Worm (Caenorhabditis elegans) whole organism, L2 larva: ENCODE measurements around the gene str-93.

Experiments used
- C34F6.9 ChIP-seq: fragments of 150-350 bp; optimal IDR thresholded peaks from 2 replicates; lab custom pipeline; 2014; ENCODE audit warnings: missing biosample characterization, missing genetic modification characterization
- F13H6.1 ChIP-seq: sonication (generic microtip); optimal IDR thresholded peaks from 2 replicates; lab custom pipeline; 2016; ENCODE audit warnings: missing genetic modification characterization, missing compliant biosample characterization
- ZK546.5 ChIP-seq: sonication (generic microtip); optimal IDR thresholded peaks from 2 replicates; lab custom pipeline; 2017; ENCODE audit warnings: missing biosample characterization, missing genetic modification characterization
- alr-1 ChIP-seq: fragments of 150-350 bp; optimal IDR thresholded peaks from 2 replicates; lab custom pipeline; 2014; ENCODE audit warnings: missing biosample characterization, missing genetic modification characterization
- aly-2 ChIP-seq: fragments of 150-350 bp; optimal IDR thresholded peaks from 2 replicates; lab custom pipeline; 2014; ENCODE audit warnings: missing biosample characterization, missing genetic modification characterization
- ama-1 ChIP-seq: fragments of 150-350 bp; optimal IDR thresholded peaks from 2 replicates; lab custom pipeline; 2018; ENCODE audit warnings: inconsistent platforms
- ceh-16 ChIP-seq: fragments of 150-350 bp; optimal IDR thresholded peaks from 2 replicates; lab custom pipeline; 2014; ENCODE audit warnings: missing biosample characterization, missing genetic modification characterization
- ceh-82 ChIP-seq: fragments of 150-350 bp; optimal IDR thresholded peaks from 2 replicates; lab custom pipeline; 2014; ENCODE audit warnings: missing biosample characterization, missing genetic modification characterization
- crh-2 ChIP-seq: sonication (generic microtip); optimal IDR thresholded peaks from 2 replicates; lab custom pipeline; 2017; ENCODE audit warnings: missing biosample characterization, missing genetic modification characterization
- dmd-4 ChIP-seq: sonication (generic microtip); optimal IDR thresholded peaks from 2 replicates; lab custom pipeline; 2017; ENCODE audit warnings: missing biosample characterization, missing genetic modification characterization
- elt-1 ChIP-seq: fragments of 150-350 bp; optimal IDR thresholded peaks from 2 replicates; lab custom pipeline; 2014; ENCODE audit warnings: missing biosample characterization, missing genetic modification characterization
- elt-3 ChIP-seq: sonication (generic microtip); optimal IDR thresholded peaks from 2 replicates; lab custom pipeline; 2017; ENCODE audit warnings: missing biosample characterization, missing genetic modification characterization
- lin-13 ChIP-seq: fragments of 150-350 bp; optimal IDR thresholded peaks from 2 replicates; lab custom pipeline; 2014; ENCODE audit warnings: missing biosample characterization, missing genetic modification reagents, missing genetic modification characterization
- lin-39 ChIP-seq: fragments of 150-350 bp; optimal IDR thresholded peaks from 2 replicates; lab custom pipeline; 2014; ENCODE audit warnings: missing biosample characterization, missing genetic modification reagents, missing genetic modification characterization
- lsy-2 ChIP-seq, 2 experiments: fragments of 150-350 bp in 1 of 2; sonication (generic microtip) in 1 of 2; optimal IDR thresholded peaks; 2 replicates each; lab custom pipeline; 2014 to 2017; ENCODE audit warnings: missing biosample characterization in 2 of 2, missing genetic modification characterization in 2 of 2
- mab-5 ChIP-seq: fragments of 150-350 bp; optimal IDR thresholded peaks from 2 replicates; lab custom pipeline; 2014; ENCODE audit warnings: missing biosample characterization, missing genetic modification characterization
- mbf-1 ChIP-seq: sonication (generic microtip); optimal IDR thresholded peaks from 2 replicates; lab custom pipeline; 2017; ENCODE audit warnings: missing biosample characterization, missing genetic modification characterization
- mdl-1 ChIP-seq, 2 experiments: fragments of 150-350 bp in 1 of 2; sonication (generic microtip) in 1 of 2; optimal IDR thresholded peaks; 2 replicates each; lab custom pipeline; 2017; ENCODE audit warnings: missing biosample characterization in 2 of 2, missing genetic modification characterization in 2 of 2
- nhr-10 ChIP-seq: sonication (generic microtip); optimal IDR thresholded peaks from 2 replicates; lab custom pipeline; 2017; ENCODE audit warnings: missing biosample characterization, missing genetic modification characterization
- nhr-11 ChIP-seq: fragments of 150-350 bp; optimal IDR thresholded peaks from 2 replicates; lab custom pipeline; 2014; ENCODE audit warnings: missing biosample characterization, missing genetic modification characterization
- nhr-12 ChIP-seq: fragments of 150-350 bp; optimal IDR thresholded peaks from 2 replicates; lab custom pipeline; 2014; ENCODE audit warnings: missing biosample characterization, missing genetic modification characterization
- nhr-129 ChIP-seq: fragments of 150-350 bp; optimal IDR thresholded peaks from 2 replicates; lab custom pipeline; 2014; ENCODE audit warnings: missing biosample characterization, missing genetic modification characterization
- nhr-21 ChIP-seq: fragments of 150-350 bp; optimal IDR thresholded peaks from 2 replicates; lab custom pipeline; 2014; ENCODE audit warnings: missing biosample characterization, missing genetic modification characterization
- nhr-23 ChIP-seq: fragments of 150-350 bp; optimal IDR thresholded peaks from 2 replicates; lab custom pipeline; 2014; ENCODE audit warnings: missing biosample characterization, missing genetic modification reagents, missing genetic modification characterization
- nhr-25 ChIP-seq: fragments of 150-350 bp; sonication (generic microtip); optimal IDR thresholded peaks from 3 replicates; lab custom pipeline; 2014; ENCODE audit warnings: missing biosample characterization, missing genetic modification characterization
- nhr-6 ChIP-seq: fragments of 150-350 bp; optimal IDR thresholded peaks from 2 replicates; lab custom pipeline; 2014; ENCODE audit warnings: missing biosample characterization, missing genetic modification characterization
- nhr-77 ChIP-seq: fragments of 150-350 bp; optimal IDR thresholded peaks from 2 replicates; lab custom pipeline; 2014; ENCODE audit warnings: missing biosample characterization, missing genetic modification characterization
- peb-1 ChIP-seq: fragments of 150-350 bp; optimal IDR thresholded peaks from 2 replicates; lab custom pipeline; 2014; ENCODE audit warnings: missing biosample characterization, missing genetic modification characterization
- sma-3 ChIP-seq: sonication (generic microtip); optimal IDR thresholded peaks from 2 replicates; lab custom pipeline; 2016; ENCODE audit warnings: missing genetic modification reagents, missing genetic modification characterization, missing compliant biosample characterization
- sma-9 ChIP-seq, 2 experiments: fragments of 150-350 bp in 1 of 2; sonication (generic microtip) in 1 of 2; optimal IDR thresholded peaks; 2 replicates each; lab custom pipeline; 2014 to 2016; ENCODE audit warnings: missing genetic modification characterization in 2 of 2, mild to moderate bottlenecking in 1 of 2, missing biosample characterization in 1 of 2, missing compliant biosample characterization in 1 of 2, missing genetic modification reagents in 1 of 2, moderate library complexity in 1 of 2
- snpc-4 ChIP-seq: fragments of 150-350 bp; optimal IDR thresholded peaks from 2 replicates; lab custom pipeline; 2014; ENCODE audit warnings: missing biosample characterization, missing genetic modification characterization
- unc-39 ChIP-seq: fragments of 150-350 bp; optimal IDR thresholded peaks from 2 replicates; lab custom pipeline; 2014; ENCODE audit warnings: missing biosample characterization, missing genetic modification characterization
- unc-62 ChIP-seq: fragments of 150-350 bp; optimal IDR thresholded peaks from 2 replicates; lab custom pipeline; 2014; ENCODE audit warnings: missing biosample characterization, missing genetic modification reagents, missing genetic modification characterization
- zag-1 ChIP-seq: fragments of 150-350 bp; optimal IDR thresholded peaks from 2 replicates; lab custom pipeline; 2014; ENCODE audit warnings: missing biosample characterization, missing genetic modification characterization
- ztf-1 ChIP-seq: fragments of 200-800 bp; sonication (Bioruptor generic); conservative IDR thresholded peaks from 2 replicates; pipeline ENCODE4 v1.3.6; 2022; ENCODE audit warnings: missing genetic modification characterization, missing compliant biosample characterization
- ztf-4 ChIP-seq: fragments of 150-350 bp; optimal IDR thresholded peaks from 2 replicates; lab custom pipeline; 2014; ENCODE audit warnings: missing biosample characterization, missing genetic modification characterization

str-93 gene

ce11 chrV:17707022-17707421 lies 33.8 kb upstream of the str-93 start, which contains the start of gene srh-31:
Gene srh-31, plus strand, starts transcription at chrV:17707322.
- TF ChIP-seq nhr-12 (tag; lab: Kevin White, UChicago): no peak
- TF ChIP-seq ceh-16 (tag; lab: Kevin White, UChicago): no peak
- no peak for TF ChIP-seq nhr-129
- no peak for TF ChIP-seq aly-2 (tag; lab: Kevin White, UChicago)
- no peak for TF ChIP-seq unc-62 (GFP tag; lab: Kevin White, UChicago)
- no peak for TF ChIP-seq ztf-4 (tag; lab: Kevin White, UChicago)
- no peak for TF ChIP-seq crh-2 (tag; lab: Kevin White, UChicago)
- no peak for TF ChIP-seq nhr-77 (tag; lab: Kevin White, UChicago)
- no peak for TF ChIP-seq unc-39 (tag; lab: Kevin White, UChicago)
- TF ChIP-seq dmd-4 (tag; lab: Kevin White, UChicago): no peak
- no peak for TF ChIP-seq elt-1 (tag; lab: Kevin White, UChicago)

- TF ChIP-seq alr-1 (tag; lab: Kevin White, UChicago): no peak
- TF ChIP-seq peb-1: no peak
- TF ChIP-seq nhr-10 (tag; lab: Kevin White, UChicago): no peak
- no peak for TF ChIP-seq sma-9 (GFP tag; optimal IDR thresholded peaks at IDR 0.05; lab: Kevin White, UChicago)
- no peak for TF ChIP-seq sma-9 (tag; optimal IDR thresholded peaks at IDR 0.05; lab: Kevin White, UChicago)
Measured at ce11 chrV:17706217-17706806, 33.1 kb upstream of the str-93 start.

- TF ChIP-seq nhr-23 (no peak), zag-1 (tag; lab: Kevin White, UChicago) (no peak), nhr-77 (tag; lab: Kevin White, UChicago) (no peak), crh-2 (tag; lab: Kevin White, UChicago) (no peak), mab-5 (tag; lab: Kevin White, UChicago) (no peak), nhr-11 (no peak), mdl-1 (tag; optimal IDR thresholded peaks at IDR 0.05; lab: Kevin White, UChicago) (no peak), ceh-16 (tag; lab: Kevin White, UChicago) (no peak), lin-13 (no peak), elt-3 (tag; lab: Kevin White, UChicago) (no peak), nhr-21 (tag; lab: Kevin White, UChicago) (no peak), mbf-1 (no peak), nhr-25 (tag; lab: Kevin White, UChicago) (no peak), ama-1 (lab: Kevin White, UChicago) (no peak), snpc-4 (tag; lab: Kevin White, UChicago) (no peak)
Measured at ce11 chrV:17705814-17706213, 32.6 kb upstream of the str-93 start, which contains the start of gene W06D12.6. Gene W06D12.6, plus strand, starts transcription at chrV:17706114.

ce11 chrV:17700728-17701262 lies 27.6 kb upstream of the str-93 start, which contains the start of the genes Y26G10.5 and srh-32:
Gene Y26G10.5, minus strand, starts transcription at chrV:17700828.
Gene srh-32, plus strand, starts transcription at chrV:17701212.
- TF ChIP-seq lsy-2 (tag; optimal IDR thresholded peaks at IDR 0.05; lab: Kevin White, UChicago) (no peak), ztf-1 (GFP tag; lab: Robert Waterston, UW) (no peak), ZK546.5 (no peak), mab-5 (tag; lab: Kevin White, UChicago) (no peak), mdl-1 (tag; optimal IDR thresholded peaks at IDR 0.05; lab: Kevin White, UChicago) (no peak), ceh-16 (tag; lab: Kevin White, UChicago) (no peak), mbf-1 (no peak), F13H6.1 (no peak), nhr-6 (no peak), crh-2 (tag; lab: Kevin White, UChicago) (no peak), zag-1 (tag; lab: Kevin White, UChicago) (no peak), elt-1 (tag; lab: Kevin White, UChicago) (no peak), unc-62 (GFP tag; lab: Kevin White, UChicago) (no peak), sma-9 (GFP tag; optimal IDR thresholded peaks at IDR 0.05; lab: Kevin White, UChicago) (no peak), sma-9 (tag; optimal IDR thresholded peaks at IDR 0.05; lab: Kevin White, UChicago) (no peak), C34F6.9 (tag; lab: Kevin White, UChicago) (no peak), sma-3 (GFP tag; lab: Kevin White, UChicago) (no peak), lin-39 (tag; lab: Kevin White, UChicago) (no peak), ceh-82 (tag; lab: Kevin White, UChicago) (no peak), nhr-77 (tag; lab: Kevin White, UChicago) (no peak), nhr-11 (no peak)
